Worm (Caenorhabditis elegans): ENCODE measurements around the gene txt-13.

The txt-13 gene

ce11 chrII:10566458-10566857, 3.9 kb upstream of the txt-13 start:
- TF ChIP-seq zip-5 (tag; optimal IDR thresholded peaks at IDR 0.05), result no peak
- no peak for TF ChIP-seq hlh-13 (GFP tag; optimal IDR thresholded peaks at IDR 0.05)
- no peak for TF ChIP-seq odd-2 (tag; optimal IDR thresholded peaks at IDR 0.05)
- TF ChIP-seq elt-4 (tag; optimal IDR thresholded peaks at IDR 0.05), result no peak
- TF ChIP-seq dmd-4 (tag; optimal IDR thresholded peaks at IDR 0.05; ENCODE audit: borderline replicate concordance), result no peak
- TF ChIP-seq hlh-8 (tag; optimal IDR thresholded peaks at IDR 0.05), result no peak
- no peak for TF ChIP-seq ceh-34 (tag; optimal IDR thresholded peaks at IDR 0.05)

- TF ChIP-seq unc-55 (GFP tag; optimal IDR thresholded peaks at IDR 0.05) (peak; percentile 13), pqm-1 (tag; optimal IDR thresholded peaks at IDR 0.05) (no peak)
These were observed 904 bp upstream of the txt-13 start for ce11 chrII:10569498-10569897.

- TF ChIP-seq fkh-6 (tag; optimal IDR thresholded peaks at IDR 0.05) (no peak), hlh-8 (tag; optimal IDR thresholded peaks at IDR 0.05) (no peak), pha-4 (tag; optimal IDR thresholded peaks at IDR 0.05) (no peak), pag-3 (tag; optimal IDR thresholded peaks at IDR 0.05; ENCODE audit: borderline replicate concordance) (no peak), unc-42 (tag; optimal IDR thresholded peaks at IDR 0.05) (no peak), elt-4 (tag; optimal IDR thresholded peaks at IDR 0.05) (no peak), ama-1 (optimal IDR thresholded peaks at IDR 0.05) (no peak), hlh-30 (tag; optimal IDR thresholded peaks at IDR 0.05; ENCODE audit: insufficient read depth) (no peak), ceh-19 (GFP tag; optimal IDR thresholded peaks at IDR 0.05) (no peak), ceh-24 (tag; optimal IDR thresholded peaks at IDR 0.05) (no peak), madf-2 (tag; optimal IDR thresholded peaks at IDR 0.05) (no peak), sox-2 (GFP tag; IDR thresholded peaks at IDR 0.05) (no peak), ceh-6 (GFP tag; optimal IDR thresholded peaks at IDR 0.05) (no peak), ets-4 (tag; optimal IDR thresholded peaks at IDR 0.05) (no peak), dmd-4 (tag; optimal IDR thresholded peaks at IDR 0.05; ENCODE audit: borderline replicate concordance) (no peak), Y22D7AL.16 (tag; optimal IDR thresholded peaks at IDR 0.05) (no peak), ceh-14 (tag; optimal IDR thresholded peaks at IDR 0.05) (no peak), ztf-16 (tag; optimal IDR thresholded peaks at IDR 0.05) (no peak), tbx-2 (tag; optimal IDR thresholded peaks at IDR 0.05) (no peak), odd-2 (tag; optimal IDR thresholded peaks at IDR 0.05) (no peak)
These were observed 1.6 kb downstream of the txt-13 start, which contains the start of gene C06A1.3 for ce11 chrII:10571967-10572366. Gene C06A1.3, plus strand, starts transcription at chrII:10572267.

- TF ChIP-seq pax-1 (tag; optimal IDR thresholded peaks at IDR 0.05) (no peak), hlh-30 (tag; optimal IDR thresholded peaks at IDR 0.05; ENCODE audit: insufficient read depth) (no peak), hlh-13 (GFP tag; optimal IDR thresholded peaks at IDR 0.05) (no peak), rnt-1 (tag; optimal IDR thresholded peaks at IDR 0.05) (no peak), unc-55 (GFP tag; optimal IDR thresholded peaks at IDR 0.05) (no peak), ceh-45 (GFP tag; IDR thresholded peaks at IDR 0.05) (no peak), npax-4 (tag; optimal IDR thresholded peaks at IDR 0.05) (no peak), pat-9 (tag; optimal IDR thresholded peaks at IDR 0.05) (no peak)
These were observed 3.8 kb downstream of the txt-13 start for ce11 chrII:10574177-10574576.

ce11 chrII:10578843-10579430, 8.5 kb downstream of the txt-13 start, which contains the start of gene rpb-6:
Gene rpb-6, plus strand, starts transcription at chrII:10579380.
- no peak for TF ChIP-seq ceh-14 (tag; optimal IDR thresholded peaks at IDR 0.05)
- TF ChIP-seq tbx-2 (tag; optimal IDR thresholded peaks at IDR 0.05), result no peak
- TF ChIP-seq mec-3 (tag; optimal IDR thresholded peaks at IDR 0.05; ENCODE audit: borderline replicate concordance), result no peak
- TF ChIP-seq nfya-1 (tag; optimal IDR thresholded peaks at IDR 0.05), result no peak
- no peak for TF ChIP-seq F13H6.1 (tag; optimal IDR thresholded peaks at IDR 0.05)
